Worm (Caenorhabditis elegans) whole organism, L2 larva: ENCODE data around the gene fbxc-54.

Source experiments
- C34F6.9 ChIP-seq: fragments of 150-350 bp; optimal IDR thresholded peaks from 2 replicates; lab custom pipeline; 2014; ENCODE audit warnings: missing biosample characterization, missing genetic modification characterization
- F13H6.1 ChIP-seq: sonication (generic microtip); optimal IDR thresholded peaks from 2 replicates; lab custom pipeline; 2016; ENCODE audit warnings: missing genetic modification characterization, missing compliant biosample characterization
- R02D3.7 ChIP-seq: fragments of 150-350 bp; optimal IDR thresholded peaks from 2 replicates; lab custom pipeline; 2014; ENCODE audit warnings: missing biosample characterization, missing genetic modification characterization
- ZK546.5 ChIP-seq: sonication (generic microtip); optimal IDR thresholded peaks from 2 replicates; lab custom pipeline; 2017; ENCODE audit warnings: missing biosample characterization, missing genetic modification characterization
- aly-2 ChIP-seq: fragments of 150-350 bp; optimal IDR thresholded peaks from 2 replicates; lab custom pipeline; 2014; ENCODE audit warnings: missing biosample characterization, missing genetic modification characterization
- ama-1 ChIP-seq: fragments of 150-350 bp; optimal IDR thresholded peaks from 2 replicates; lab custom pipeline; 2018; ENCODE audit warnings: inconsistent platforms
- ceh-16 ChIP-seq: fragments of 150-350 bp; optimal IDR thresholded peaks from 2 replicates; lab custom pipeline; 2014; ENCODE audit warnings: missing biosample characterization, missing genetic modification characterization
- ceh-82 ChIP-seq: fragments of 150-350 bp; optimal IDR thresholded peaks from 2 replicates; lab custom pipeline; 2014; ENCODE audit warnings: missing biosample characterization, missing genetic modification characterization
- crh-2 ChIP-seq: sonication (generic microtip); optimal IDR thresholded peaks from 2 replicates; lab custom pipeline; 2017; ENCODE audit warnings: missing biosample characterization, missing genetic modification characterization
- egl-27 ChIP-seq: sonication (generic microtip); optimal IDR thresholded peaks from 3 replicates; lab custom pipeline; 2017; ENCODE audit warnings: missing biosample characterization, missing genetic modification reagents, missing genetic modification characterization
- elt-1 ChIP-seq: fragments of 150-350 bp; optimal IDR thresholded peaks from 2 replicates; lab custom pipeline; 2014; ENCODE audit warnings: missing biosample characterization, missing genetic modification characterization
- elt-3 ChIP-seq: sonication (generic microtip); optimal IDR thresholded peaks from 2 replicates; lab custom pipeline; 2017; ENCODE audit warnings: missing biosample characterization, missing genetic modification characterization
- fos-1 ChIP-seq: fragments of 150-350 bp; optimal IDR thresholded peaks from 2 replicates; lab custom pipeline; 2014; ENCODE audit warnings: missing biosample characterization, missing genetic modification characterization
- gmeb-1 ChIP-seq: fragments of 150-350 bp; optimal IDR thresholded peaks from 2 replicates; lab custom pipeline; 2014; ENCODE audit warnings: missing biosample characterization, missing genetic modification characterization
- lin-13 ChIP-seq: fragments of 150-350 bp; optimal IDR thresholded peaks from 2 replicates; lab custom pipeline; 2014; ENCODE audit warnings: missing biosample characterization, missing genetic modification reagents, missing genetic modification characterization
- lsy-2 ChIP-seq, 2 experiments: fragments of 150-350 bp in 1 of 2; sonication (generic microtip) in 1 of 2; optimal IDR thresholded peaks; 2 replicates each; lab custom pipeline; 2014 to 2017; ENCODE audit warnings: missing biosample characterization in 2 of 2, missing genetic modification characterization in 2 of 2
- mab-5 ChIP-seq: fragments of 150-350 bp; optimal IDR thresholded peaks from 2 replicates; lab custom pipeline; 2014; ENCODE audit warnings: missing biosample characterization, missing genetic modification characterization
- mbf-1 ChIP-seq: sonication (generic microtip); optimal IDR thresholded peaks from 2 replicates; lab custom pipeline; 2017; ENCODE audit warnings: missing biosample characterization, missing genetic modification characterization
- mdl-1 ChIP-seq, 2 experiments: fragments of 150-350 bp in 1 of 2; sonication (generic microtip) in 1 of 2; optimal IDR thresholded peaks; 2 replicates each; lab custom pipeline; 2017; ENCODE audit warnings: missing biosample characterization in 2 of 2, missing genetic modification characterization in 2 of 2
- nhr-10 ChIP-seq: sonication (generic microtip); optimal IDR thresholded peaks from 2 replicates; lab custom pipeline; 2017; ENCODE audit warnings: missing biosample characterization, missing genetic modification characterization
- nhr-11 ChIP-seq: fragments of 150-350 bp; optimal IDR thresholded peaks from 2 replicates; lab custom pipeline; 2014; ENCODE audit warnings: missing biosample characterization, missing genetic modification characterization
- nhr-12 ChIP-seq: fragments of 150-350 bp; optimal IDR thresholded peaks from 2 replicates; lab custom pipeline; 2014; ENCODE audit warnings: missing biosample characterization, missing genetic modification characterization
- nhr-129 ChIP-seq: fragments of 150-350 bp; optimal IDR thresholded peaks from 2 replicates; lab custom pipeline; 2014; ENCODE audit warnings: missing biosample characterization, missing genetic modification characterization
- nhr-21 ChIP-seq: fragments of 150-350 bp; optimal IDR thresholded peaks from 2 replicates; lab custom pipeline; 2014; ENCODE audit warnings: missing biosample characterization, missing genetic modification characterization
- nhr-23 ChIP-seq: fragments of 150-350 bp; optimal IDR thresholded peaks from 2 replicates; lab custom pipeline; 2014; ENCODE audit warnings: missing biosample characterization, missing genetic modification reagents, missing genetic modification characterization
- nhr-237 ChIP-seq: fragments of 150-350 bp; optimal IDR thresholded peaks from 2 replicates; lab custom pipeline; 2014; ENCODE audit warnings: missing biosample characterization, missing genetic modification characterization
- nhr-25 ChIP-seq: fragments of 150-350 bp; sonication (generic microtip); optimal IDR thresholded peaks from 3 replicates; lab custom pipeline; 2014; ENCODE audit warnings: missing biosample characterization, missing genetic modification characterization
- nhr-6 ChIP-seq: fragments of 150-350 bp; optimal IDR thresholded peaks from 2 replicates; lab custom pipeline; 2014; ENCODE audit warnings: missing biosample characterization, missing genetic modification characterization
- nhr-77 ChIP-seq: fragments of 150-350 bp; optimal IDR thresholded peaks from 2 replicates; lab custom pipeline; 2014; ENCODE audit warnings: missing biosample characterization, missing genetic modification characterization
- peb-1 ChIP-seq: fragments of 150-350 bp; optimal IDR thresholded peaks from 2 replicates; lab custom pipeline; 2014; ENCODE audit warnings: missing biosample characterization, missing genetic modification characterization
- sem-4 ChIP-seq: fragments of 150-350 bp; optimal IDR thresholded peaks from 2 replicates; lab custom pipeline; 2014; ENCODE audit warnings: missing biosample characterization, missing genetic modification reagents, missing genetic modification characterization
- sma-3 ChIP-seq: sonication (generic microtip); optimal IDR thresholded peaks from 2 replicates; lab custom pipeline; 2016; ENCODE audit warnings: missing genetic modification reagents, missing genetic modification characterization, missing compliant biosample characterization
- sma-9 ChIP-seq, 2 experiments: fragments of 150-350 bp in 1 of 2; sonication (generic microtip) in 1 of 2; optimal IDR thresholded peaks; 2 replicates each; lab custom pipeline; 2014 to 2016; ENCODE audit warnings: missing genetic modification characterization in 2 of 2, mild to moderate bottlenecking in 1 of 2, missing biosample characterization in 1 of 2, missing compliant biosample characterization in 1 of 2, missing genetic modification reagents in 1 of 2, moderate library complexity in 1 of 2
- snpc-4 ChIP-seq: fragments of 150-350 bp; optimal IDR thresholded peaks from 2 replicates; lab custom pipeline; 2014; ENCODE audit warnings: missing biosample characterization, missing genetic modification characterization
- unc-39 ChIP-seq: fragments of 150-350 bp; optimal IDR thresholded peaks from 2 replicates; lab custom pipeline; 2014; ENCODE audit warnings: missing biosample characterization, missing genetic modification characterization
- unc-55 ChIP-seq: fragments of 150-350 bp; sonication (generic microtip); optimal IDR thresholded peaks from 3 replicates; lab custom pipeline; 2014; ENCODE audit warnings: missing biosample characterization, missing genetic modification reagents, missing genetic modification characterization
- unc-62 ChIP-seq: fragments of 150-350 bp; optimal IDR thresholded peaks from 2 replicates; lab custom pipeline; 2014; ENCODE audit warnings: missing biosample characterization, missing genetic modification reagents, missing genetic modification characterization
- ztf-1 ChIP-seq: fragments of 200-800 bp; sonication (Bioruptor generic); conservative IDR thresholded peaks from 2 replicates; pipeline ENCODE4 v1.3.6; 2022; ENCODE audit warnings: missing genetic modification characterization, missing compliant biosample characterization
- ztf-11 ChIP-seq: sonication (generic microtip); optimal IDR thresholded peaks from 2 replicates; lab custom pipeline; 2017; ENCODE audit warnings: missing biosample characterization, missing genetic modification characterization
- ztf-4 ChIP-seq: fragments of 150-350 bp; optimal IDR thresholded peaks from 2 replicates; lab custom pipeline; 2014; ENCODE audit warnings: missing biosample characterization, missing genetic modification characterization

The fbxc-54 gene

ce11 chrII:55204-55603, 23.7 kb downstream of the fbxc-54 start, which contains the start of gene tre-5:
tre-5 (minus strand) TSS chrII:55304.
- TF ChIP-seq ZK546.5 (no peak), nhr-77 (tag; lab: Kevin White, UChicago) (no peak), unc-39 (tag; lab: Kevin White, UChicago) (no peak), nhr-11 (tag; lab: Kevin White, UChicago) (no peak), nhr-237 (no peak), gmeb-1 (tag; lab: Kevin White, UChicago) (no peak)
- TF ChIP-seq, all 48 proteins: peak for 0

- no peak for TF ChIP-seq ZK546.5
- no peak for TF ChIP-seq ceh-16
- no peak for TF ChIP-seq aly-2 (tag; lab: Kevin White, UChicago)
- TF ChIP-seq R02D3.7 (tag; lab: Kevin White, UChicago) = no peak
- TF ChIP-seq unc-55 (GFP tag; lab: Kevin White, UChicago) = no peak
- TF ChIP-seq elt-3 (tag; lab: Kevin White, UChicago) = no peak
- no peak for TF ChIP-seq unc-62 (GFP tag; lab: Kevin White, UChicago)
- TF ChIP-seq elt-1 = no peak
- TF ChIP-seq, all 48 proteins: peak for 0
These were observed 25.9 kb downstream of the fbxc-54 start, which contains the start of gene ascc-1 for ce11 chrII:57370-57769. ascc-1 (plus strand) TSS chrII:57670.

ce11 chrII:57873-58272, 26.4 kb downstream of the fbxc-54 start:
- TF ChIP-seq egl-27 (tag; lab: Kevin White, UChicago) = no peak
- no peak for TF ChIP-seq nhr-237
- TF ChIP-seq ztf-11 = no peak
- no peak for TF ChIP-seq lin-13 (GFP tag; lab: Kevin White, UChicago)
- no peak for TF ChIP-seq ztf-4
- TF ChIP-seq mbf-1 (tag; lab: Kevin White, UChicago) = no peak
- TF ChIP-seq nhr-11 (tag; lab: Kevin White, UChicago) = no peak

- TF ChIP-seq fos-1 (tag; lab: Kevin White, UChicago) (peak; percentile 46), nhr-21 (peak; percentile 29), nhr-129 (peak; percentile 11), ztf-1 (GFP tag; lab: Robert Waterston, UW) (no peak), nhr-25 (tag; lab: Kevin White, UChicago) (peak; percentile 61)
- TF ChIP-seq, all 48 proteins: peak for 4
These were observed 28.5 kb downstream of the fbxc-54 start for ce11 chrII:60049-60448.

- no peak for TF ChIP-seq mab-5
- TF ChIP-seq snpc-4 (tag; lab: Kevin White, UChicago) = no peak
- no peak for TF ChIP-seq R02D3.7 (tag; lab: Kevin White, UChicago)
- TF ChIP-seq nhr-25 (tag; lab: Kevin White, UChicago) = no peak
- no peak for TF ChIP-seq nhr-10 (tag; lab: Kevin White, UChicago)
- TF ChIP-seq ceh-16 = no peak
- TF ChIP-seq sem-4 (tag; lab: Kevin White, UChicago) = no peak
- no peak for TF ChIP-seq nhr-77 (tag; lab: Kevin White, UChicago)
- no peak for TF ChIP-seq elt-3 (tag; lab: Kevin White, UChicago)
- no peak for TF ChIP-seq sma-9 (GFP tag; optimal IDR thresholded peaks at IDR 0.05; lab: Kevin White, UChicago)
- TF ChIP-seq sma-9 (tag; optimal IDR thresholded peaks at IDR 0.05; lab: Kevin White, UChicago) = no peak
- TF ChIP-seq egl-27 (tag; lab: Kevin White, UChicago) = no peak
- no peak for TF ChIP-seq nhr-23 (tag; lab: Kevin White, UChicago)
- TF ChIP-seq ZK546.5 = no peak
- TF ChIP-seq, all 48 proteins: peak for 0
These were observed 29.5 kb downstream of the fbxc-54 start, which contains the start of gene C23H3.2 for ce11 chrII:61013-61412. C23H3.2 (plus strand) TSS chrII:61313.

- no peak for TF ChIP-seq ama-1 (lab: Kevin White, UChicago)
- TF ChIP-seq mbf-1 (tag; lab: Kevin White, UChicago) = no peak
- peak; percentile 76 for TF ChIP-seq fos-1 (tag; lab: Kevin White, UChicago)
These were observed 34.0 kb downstream of the fbxc-54 start for ce11 chrII:65484-65883.

ce11 chrII:66322-66721, 34.8 kb downstream of the fbxc-54 start:
- TF ChIP-seq lsy-2 (tag; optimal IDR thresholded peaks at IDR 0.05; lab: Kevin White, UChicago) (peak in 1 of 2 experiments; percentile 40), nhr-21 (peak; percentile 67), nhr-77 (tag; lab: Kevin White, UChicago) (no peak), nhr-129 (no peak), crh-2 (tag; lab: Kevin White, UChicago) (no peak), egl-27 (tag; lab: Kevin White, UChicago) (no peak), nhr-10 (tag; lab: Kevin White, UChicago) (no peak), ztf-4 (no peak), elt-1 (no peak), F13H6.1 (peak; percentile 41), C34F6.9 (tag; lab: Kevin White, UChicago) (peak; percentile 29), ztf-1 (GFP tag; lab: Robert Waterston, UW) (no peak), sma-3 (GFP tag; lab: Kevin White, UChicago) (peak; percentile 71), nhr-12 (tag; lab: Kevin White, UChicago) (no peak), peb-1 (tag; lab: Kevin White, UChicago) (peak; percentile 95), nhr-6 (tag; lab: Kevin White, UChicago) (no peak), fos-1 (tag; lab: Kevin White, UChicago) (peak; percentile 78), sem-4 (tag; lab: Kevin White, UChicago) (peak; percentile 68), aly-2 (tag; lab: Kevin White, UChicago) (no peak), mdl-1 (tag; optimal IDR thresholded peaks at IDR 0.05; lab: Kevin White, UChicago) (peak in 1 of 2 experiments; percentile 29), ceh-82 (tag; lab: Kevin White, UChicago) (no peak)
